Comparison of ENCODE assay signal across 1 fruit fly cellular context in the genomic region with DNA sequence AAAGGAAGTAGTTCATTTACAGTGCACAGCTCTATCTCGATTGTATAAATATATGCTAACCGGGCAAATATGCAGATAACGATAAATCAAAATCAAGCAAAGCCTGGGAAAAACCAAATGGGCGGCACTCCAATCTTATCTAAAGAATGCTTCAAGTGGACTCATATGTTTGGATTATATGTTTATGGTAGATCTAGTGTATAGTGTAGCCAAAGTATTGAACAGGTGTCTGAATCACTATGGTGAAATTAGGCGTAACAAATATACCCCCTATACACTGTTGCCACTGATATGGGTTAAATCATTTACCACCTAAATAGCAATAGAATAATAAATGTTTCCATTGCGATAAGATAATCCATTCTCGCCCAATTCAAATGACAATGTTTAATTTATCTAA.
TF ChIP-seq lines count a peak whose summit lies in the region.

No protein-coding gene starts in this region.

TF ChIP-seq in whole organism, embryonic, 481 proteins besides CTCF, POLR2A, EP300 and RAD21 (continued from another document):
- TF ChIP-seq grn (GFP tag; optimal IDR thresholded peaks at IDR 0.05; lab: Kevin White, UChicago) = peak; percentile 19
- no peak for TF ChIP-seq CG4282 (GFP tag; optimal IDR thresholded peaks at IDR 0.05; lab: Kevin White, UChicago)
- TF ChIP-seq Bdp1 (GFP tag; optimal IDR thresholded peaks at IDR 0.05; lab: Kevin White, UChicago) = no peak
- no peak for TF ChIP-seq CG4707 (GFP tag; optimal IDR thresholded peaks at IDR 0.05; lab: Kevin White, UChicago)
- TF ChIP-seq sug (tag; optimal IDR thresholded peaks at IDR 0.05; lab: Kevin White, UChicago) = peak; percentile 97
- no peak for TF ChIP-seq jigr1 (GFP tag; IDR thresholded peaks at IDR 0.05; lab: Robert Waterston, UW)
- TF ChIP-seq twi (tag; optimal IDR thresholded peaks at IDR 0.05; lab: Kevin White, UChicago) = peak; percentile 19
- no peak for TF ChIP-seq chif (GFP tag; optimal IDR thresholded peaks at IDR 0.05; lab: Kevin White, UChicago)
- no peak for TF ChIP-seq HLHmδ (GFP tag; optimal IDR thresholded peaks at IDR 0.05; lab: Kevin White, UChicago)
- TF ChIP-seq CG10462 (GFP tag; optimal IDR thresholded peaks at IDR 0.05; lab: Kevin White, UChicago) = no peak
- no peak for TF ChIP-seq eyg (GFP tag; optimal IDR thresholded peaks at IDR 0.05; lab: Kevin White, UChicago)
- TF ChIP-seq CG6254 (GFP tag; optimal IDR thresholded peaks at IDR 0.05; lab: Kevin White, UChicago) = no peak
- TF ChIP-seq sens-2 (GFP tag; IDR thresholded peaks at IDR 0.05; lab: Robert Waterston, UW) = peak; percentile 53; the same call in 1 of the 2 replicates
- no peak for TF ChIP-seq CG7357 (GFP tag; IDR thresholded peaks at IDR 0.05; lab: Robert Waterston, UW)
- no peak for TF ChIP-seq sqz (GFP tag; optimal IDR thresholded peaks at IDR 0.05; lab: Kevin White, UChicago)
- TF ChIP-seq CG7987 (GFP tag; optimal IDR thresholded peaks at IDR 0.05; lab: Kevin White, UChicago) = no peak
- TF ChIP-seq nmo (GFP tag; optimal IDR thresholded peaks at IDR 0.05; lab: Kevin White, UChicago) = no peak
- TF ChIP-seq CG13287 (GFP tag; IDR thresholded peaks at IDR 0.05; lab: Robert Waterston, UW; ENCODE audit: partially characterized antibody) = no peak
- TF ChIP-seq Ptx1 (GFP tag; IDR thresholded peaks at IDR 0.05; lab: Robert Waterston, UW) = no peak
- no peak for TF ChIP-seq Bgb (GFP tag; IDR thresholded peaks at IDR 0.05; lab: Robert Waterston, UW; ENCODE audit: partially characterized antibody)
- TF ChIP-seq kni (GFP tag; optimal IDR thresholded peaks at IDR 0.05; lab: Kevin White, UChicago) = no peak
- no peak for TF ChIP-seq CG13296 (GFP tag; optimal IDR thresholded peaks at IDR 0.05; lab: Kevin White, UChicago)
- TF ChIP-seq CG12236 (GFP tag; optimal IDR thresholded peaks at IDR 0.05; lab: Kevin White, UChicago) = no peak
- peak; percentile 88 for TF ChIP-seq exex (tag; optimal IDR thresholded peaks at IDR 0.05; lab: Kevin White, UChicago)
- no peak for TF ChIP-seq CG12219 (GFP tag; optimal IDR thresholded peaks at IDR 0.05; lab: Kevin White, UChicago)
- TF ChIP-seq sna (GFP tag; IDR thresholded peaks at IDR 0.05; lab: Robert Waterston, UW; ENCODE audit: partially characterized antibody) = no peak
- TF ChIP-seq GATAe (GFP tag; conservative IDR thresholded peaks at IDR 0.05; lab: Robert Waterston, UW) = peak; percentile 46; the same call in 1 of the 2 replicates
- TF ChIP-seq Stat92E (GFP tag; optimal IDR thresholded peaks at IDR 0.05; lab: Kevin White, UChicago) = no peak
- TF ChIP-seq ems (GFP tag; optimal IDR thresholded peaks at IDR 0.05; lab: Kevin White, UChicago) = no peak
- TF ChIP-seq Pdp1 (GFP tag; optimal IDR thresholded peaks at IDR 0.05; lab: Kevin White, UChicago) = peak in 1 of 2 experiments; percentile 1
- TF ChIP-seq CG1233 (GFP tag; optimal IDR thresholded peaks at IDR 0.05; lab: Kevin White, UChicago) = no peak
- no peak for TF ChIP-seq slp2 (GFP tag; optimal IDR thresholded peaks at IDR 0.05; lab: Kevin White, UChicago)
- no peak for TF ChIP-seq ind (GFP tag; optimal IDR thresholded peaks at IDR 0.05; lab: Kevin White, UChicago)
- no peak for TF ChIP-seq ftz-f1 (GFP tag; optimal IDR thresholded peaks at IDR 0.05; lab: Kevin White, UChicago)
- no peak for TF ChIP-seq fu2 (GFP tag; optimal IDR thresholded peaks at IDR 0.05; lab: Kevin White, UChicago)
- TF ChIP-seq CG6654 (GFP tag; optimal IDR thresholded peaks at IDR 0.05; lab: Kevin White, UChicago) = no peak
- TF ChIP-seq Sry-β (GFP tag; optimal IDR thresholded peaks at IDR 0.05; lab: Kevin White, UChicago) = no peak
- no peak for TF ChIP-seq vnd (GFP tag; IDR thresholded peaks at IDR 0.05; lab: Robert Waterston, UW; ENCODE audit: partially characterized antibody)
- no peak for TF ChIP-seq sr (GFP tag; IDR thresholded peaks at IDR 0.05; lab: Robert Waterston, UW)
- TF ChIP-seq pho (GFP tag; optimal IDR thresholded peaks at IDR 0.05; lab: Kevin White, UChicago) = no peak
- no peak for TF ChIP-seq dpn (GFP tag; optimal IDR thresholded peaks at IDR 0.05; lab: Kevin White, UChicago)
- no peak for TF ChIP-seq Awh (GFP tag; IDR thresholded peaks at IDR 0.05; lab: Robert Waterston, UW)
- TF ChIP-seq HmgD (GFP tag; optimal IDR thresholded peaks at IDR 0.05; lab: Kevin White, UChicago) = no peak
- TF ChIP-seq ash1 (GFP tag; optimal IDR thresholded peaks at IDR 0.05; lab: Kevin White, UChicago) = no peak
- TF ChIP-seq CG10959 (GFP tag; IDR thresholded peaks at IDR 0.05; lab: Robert Waterston, UW) = no peak
- TF ChIP-seq Max (GFP tag; optimal IDR thresholded peaks at IDR 0.05; lab: Kevin White, UChicago) = no peak
- TF ChIP-seq CG2678 (tag; optimal IDR thresholded peaks at IDR 0.05; lab: Kevin White, UChicago) = peak; percentile 21
- TF ChIP-seq Fer1 (GFP tag; optimal IDR thresholded peaks at IDR 0.05; lab: Kevin White, UChicago) = peak; percentile 1
- TF ChIP-seq az2 (GFP tag; optimal IDR thresholded peaks at IDR 0.05; lab: Kevin White, UChicago) = no peak
- TF ChIP-seq mirr (GFP tag; optimal IDR thresholded peaks at IDR 0.05; lab: Kevin White, UChicago) = peak; percentile 86
- no peak for TF ChIP-seq CG6791 (GFP tag; IDR thresholded peaks at IDR 0.05; lab: Robert Waterston, UW; ENCODE audit: partially characterized antibody)
- peak; percentile 0 for TF ChIP-seq Vsx1 (GFP tag; optimal IDR thresholded peaks at IDR 0.05; lab: Kevin White, UChicago)
- no peak for TF ChIP-seq CG14050 (GFP tag; IDR thresholded peaks at IDR 0.05; lab: Robert Waterston, UW)
- TF ChIP-seq gce (GFP tag; IDR thresholded peaks at IDR 0.05; lab: Robert Waterston, UW) = no peak
- TF ChIP-seq seq (GFP tag; IDR thresholded peaks at IDR 0.05; lab: Robert Waterston, UW) = no peak
- peak; percentile 93 for TF ChIP-seq sd (tag; optimal IDR thresholded peaks at IDR 0.05; lab: Kevin White, UChicago)
- no peak for TF ChIP-seq Rfx (GFP tag; IDR thresholded peaks at IDR 0.05; lab: Robert Waterston, UW)
- no peak for TF ChIP-seq CG7963 (GFP tag; IDR thresholded peaks at IDR 0.05; lab: Robert Waterston, UW; ENCODE audit: partially characterized antibody)
- TF ChIP-seq CG2889 (GFP tag; IDR thresholded peaks at IDR 0.05; lab: Robert Waterston, UW) = no peak
